Fruit fly (Drosophila melanogaster) whole organism, larva: ENCODE measurements around the gene nmdyn-D7.

Experiments
- noc ChIP-seq: fragments of 200-800 bp; sonication (Bioruptor generic); optimal IDR thresholded peaks from 3 replicates; lab custom pipeline; 2019; ENCODE audit warnings: missing biosample characterization, mild to moderate bottlenecking, missing genetic modification characterization, moderate library complexity

The nmdyn-D7 gene

dm6 chr3R:9725121-9725956 is 45.6 kb downstream of the nmdyn-D7 start, which contains the start of gene hyd:
Gene hyd, minus strand, starts transcription at chr3R:9725615.
- no peak for TF ChIP-seq noc

- TF ChIP-seq noc, result no peak
Observed at dm6 chr3R:9730784-9731183, 51.0 kb downstream of the nmdyn-D7 start, which contains the start of gene FoxP. Gene FoxP, minus strand, starts transcription at chr3R:9730872.
